Fruit fly (Drosophila melanogaster): Measurements from ENCODE around the gene CG11585.

CG11585 gene

dm6 chrX:14213509-14214154, 24.3 kb downstream of the CG11585 start:
- TF ChIP-seq CG31627 (GFP tag; optimal IDR thresholded peaks at IDR 0.05): no peak
- TF ChIP-seq CG8119 (GFP tag; IDR thresholded peaks at IDR 0.05): peak; percentile 54; the same call in 2 of the 3 replicates
- TF ChIP-seq CG1621 (tag; optimal IDR thresholded peaks at IDR 0.05): no peak
- no peak for TF ChIP-seq CG10669 (GFP tag; optimal IDR thresholded peaks at IDR 0.05)
- peak; percentile 55 for TF ChIP-seq dac (GFP tag; optimal IDR thresholded peaks at IDR 0.05)
- TF ChIP-seq CG10631 (GFP tag; optimal IDR thresholded peaks at IDR 0.05): peak; percentile 12
- peak in 1 of 2 experiments; percentile 30 for TF ChIP-seq salr (GFP tag; optimal IDR thresholded peaks at IDR 0.05)
- TF ChIP-seq Eip75B (GFP tag; optimal IDR thresholded peaks at IDR 0.05): peak; percentile 16
- TF ChIP-seq Lpt (GFP tag; optimal IDR thresholded peaks at IDR 0.05): peak; percentile 34
- TF ChIP-seq CG6808 (GFP tag; optimal IDR thresholded peaks at IDR 0.05): peak; percentile 51
- no peak for TF ChIP-seq ss (GFP tag; optimal IDR thresholded peaks at IDR 0.05)
- no peak for TF ChIP-seq Blimp-1 (GFP tag; optimal IDR thresholded peaks at IDR 0.05)
- no peak for TF ChIP-seq CG9139 (GFP tag; optimal IDR thresholded peaks at IDR 0.05)
- TF ChIP-seq CG32006 (GFP tag; optimal IDR thresholded peaks at IDR 0.05): peak; percentile 77
- TF ChIP-seq fkh (GFP tag; optimal IDR thresholded peaks at IDR 0.05): peak; percentile 18
- peak; percentile 71 for TF ChIP-seq Hr4 (GFP tag; optimal IDR thresholded peaks at IDR 0.05)
- TF ChIP-seq achi (GFP tag; optimal IDR thresholded peaks at IDR 0.05): peak; percentile 25
- TF ChIP-seq OdsH (GFP tag; optimal IDR thresholded peaks at IDR 0.05): peak; percentile 42
- TF ChIP-seq pdm3 (GFP tag; optimal IDR thresholded peaks at IDR 0.05): peak; percentile 30
- peak; percentile 77 for TF ChIP-seq Eip78C (GFP tag)
- TF ChIP-seq acj6 (GFP tag; optimal IDR thresholded peaks at IDR 0.05): peak; percentile 30
- peak; percentile 5 for TF ChIP-seq net (GFP tag; optimal IDR thresholded peaks at IDR 0.05)
- TF ChIP-seq CG3919 (GFP tag; optimal IDR thresholded peaks at IDR 0.05): peak; percentile 39
- no peak for TF ChIP-seq CG34406 (GFP tag; optimal IDR thresholded peaks at IDR 0.05)
- peak; percentile 59 for TF ChIP-seq CG4318 (GFP tag; optimal IDR thresholded peaks at IDR 0.05)
- TF ChIP-seq CG15336 (GFP tag; IDR thresholded peaks at IDR 0.05): peak; percentile 66
- peak; percentile 51 for TF ChIP-seq CG6276 (GFP tag; optimal IDR thresholded peaks at IDR 0.05)
- TF ChIP-seq Sox14 (GFP tag; optimal IDR thresholded peaks at IDR 0.05): peak; percentile 2
- peak; percentile 72 for TF ChIP-seq eg (GFP tag; IDR thresholded peaks at IDR 0.05)
- no peak for TF ChIP-seq Smox (GFP tag; optimal IDR thresholded peaks at IDR 0.05)

- TF ChIP-seq CG11762 (GFP tag; optimal IDR thresholded peaks at IDR 0.05; ENCODE audit: insufficient read depth) (peak; percentile 45), Ets21C (GFP tag; optimal IDR thresholded peaks at IDR 0.05) (no peak), fkh (GFP tag; optimal IDR thresholded peaks at IDR 0.05) (no peak), eg (GFP tag; IDR thresholded peaks at IDR 0.05) (peak; percentile 84), Eip93F (GFP tag; optimal IDR thresholded peaks at IDR 0.05) (no peak), CG32006 (GFP tag; optimal IDR thresholded peaks at IDR 0.05) (peak; percentile 91), dsx (GFP tag; optimal IDR thresholded peaks at IDR 0.05; ENCODE audit: poor library complexity, severe bottlenecking) (peak; percentile 72), CG10631 (GFP tag; optimal IDR thresholded peaks at IDR 0.05) (peak; percentile 73), Sox15 (GFP tag; optimal IDR thresholded peaks at IDR 0.05) (no peak), Hr4 (GFP tag; optimal IDR thresholded peaks at IDR 0.05) (peak; percentile 43), acj6 (GFP tag; optimal IDR thresholded peaks at IDR 0.05) (peak; percentile 69), Sox14 (GFP tag; optimal IDR thresholded peaks at IDR 0.05) (peak; percentile 39), Gug (GFP tag; IDR thresholded peaks at IDR 0.05) (peak; percentile 80), achi (GFP tag; optimal IDR thresholded peaks at IDR 0.05) (peak; percentile 71), fd59A (GFP tag; optimal IDR thresholded peaks at IDR 0.05) (peak; percentile 67), CG34406 (GFP tag; optimal IDR thresholded peaks at IDR 0.05) (peak; percentile 46), Met (GFP tag; optimal IDR thresholded peaks at IDR 0.05) (peak; percentile 15), dac (GFP tag; optimal IDR thresholded peaks at IDR 0.05) (peak; percentile 69), spab (GFP tag; optimal IDR thresholded peaks at IDR 0.05) (peak; percentile 65), CG6276 (GFP tag; optimal IDR thresholded peaks at IDR 0.05) (peak; percentile 87), fd85E (GFP tag; optimal IDR thresholded peaks at IDR 0.05) (no peak), Blimp-1 (GFP tag; optimal IDR thresholded peaks at IDR 0.05) (no peak), CG8319 (GFP tag; optimal IDR thresholded peaks at IDR 0.05) (no peak), CG3919 (GFP tag; optimal IDR thresholded peaks at IDR 0.05) (peak; percentile 61), CG10669 (GFP tag; optimal IDR thresholded peaks at IDR 0.05) (peak; percentile 66), OdsH (GFP tag; optimal IDR thresholded peaks at IDR 0.05) (peak; percentile 71), CG8632 (GFP tag; optimal IDR thresholded peaks at IDR 0.05) (peak; percentile 32), CG6808 (GFP tag; optimal IDR thresholded peaks at IDR 0.05) (peak; percentile 71), cyc (GFP tag; optimal IDR thresholded peaks at IDR 0.05) (no peak), pdm3 (GFP tag; optimal IDR thresholded peaks at IDR 0.05) (peak; percentile 47), Hr38 (GFP tag; optimal IDR thresholded peaks at IDR 0.05) (no peak)
These were observed 25.5 kb downstream of the CG11585 start for dm6 chrX:14214505-14215449.
